Fruit fly (Drosophila melanogaster) whole organism: ENCODE results near the gene Atx-1.

ENCODE experiments used
- CG8478 ChIP-seq: fragments of >200 bp; optimal IDR thresholded peaks from 2 replicates; lab custom pipeline; 2018; ENCODE audit warnings: inconsistent platforms
- EcR ChIP-seq, 2 experiments: fragments of >200 bp; optimal IDR thresholded peaks; 2 replicates each; lab custom pipeline; 2017; ENCODE audit warnings: missing biosample characterization in 2 of 2, missing genetic modification characterization in 2 of 2, missing genetic modification reagents in 2 of 2
- pan ChIP-seq: fragments of >200 bp; optimal IDR thresholded peaks from 2 replicates; lab custom pipeline; 2017
- psq ChIP-seq: fragments of >200 bp; optimal IDR thresholded peaks from 2 replicates; lab custom pipeline; 2017
- usp ChIP-seq: fragments of >200 bp; optimal IDR thresholded peaks from 2 replicates; lab custom pipeline; 2017; ENCODE audit warnings: missing biosample characterization, missing genetic modification characterization, mixed read lengths

DNA sequence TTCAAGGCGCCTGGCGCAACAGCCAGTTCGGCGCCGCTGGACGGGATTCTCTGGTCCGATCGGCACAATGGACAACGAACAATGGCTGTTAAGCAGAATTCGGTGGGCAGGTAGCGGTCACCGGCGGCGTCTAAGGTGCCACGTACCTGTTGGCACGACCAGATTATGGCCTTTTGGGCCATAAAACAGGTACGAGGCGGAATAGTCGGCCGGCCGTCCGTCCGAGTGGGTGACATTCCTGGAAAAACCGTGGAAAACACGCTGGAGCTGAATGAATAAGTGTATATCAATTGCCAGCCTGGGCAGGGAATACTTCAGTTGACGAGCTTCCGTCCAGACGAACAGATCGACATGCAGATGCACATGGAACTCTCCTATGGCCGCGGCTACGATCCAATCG is at the start of gene Atx-1:
- no peak for TF ChIP-seq pan (lab: Kevin White, UChicago)
- no peak for TF ChIP-seq psq (lab: Kevin White, UChicago)
- no peak for TF ChIP-seq EcR (GFP tag; optimal IDR thresholded peaks at IDR 0.05; lab: Kevin White, UChicago)
- TF ChIP-seq usp (GFP tag; lab: Kevin White, UChicago), result no peak
- TF ChIP-seq CG8478 (lab: Kevin White, UChicago), result no peak
